Worm (Caenorhabditis elegans): ENCODE data around the gene F21H7.3.

Gene F21H7.3

DNA sequence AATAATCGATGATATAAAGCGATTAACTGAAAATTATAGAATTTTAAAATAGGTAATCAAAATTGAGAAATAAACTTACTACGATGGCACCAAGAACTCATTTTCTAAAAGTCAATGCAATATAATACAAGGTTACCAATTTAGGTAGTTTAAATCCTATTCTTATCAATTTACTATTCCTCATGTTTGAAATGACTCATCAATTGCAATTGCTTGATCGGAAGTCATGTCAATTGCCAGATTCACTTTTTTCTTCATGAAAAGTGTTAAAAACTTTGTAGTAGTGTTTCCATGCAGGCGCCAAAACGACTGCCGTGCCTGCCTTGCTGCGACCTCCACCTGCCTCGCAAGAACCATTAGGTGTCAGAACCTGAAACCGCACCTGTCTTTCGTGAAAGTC is 8.5 kb downstream of the F21H7.3 start, which contains the start of gene F11A5.13:
TSS of gene F11A5.13 (minus strand) at position 101 of the 400 bp plus-strand sequence.
- TF ChIP-seq ztf-29 (GFP tag; IDR thresholded peaks at IDR 0.05) (no peak), tab-1 (GFP tag; IDR thresholded peaks at IDR 0.05) (no peak), ztf-23 (GFP tag; IDR thresholded peaks at IDR 0.05) (no peak)

DNA sequence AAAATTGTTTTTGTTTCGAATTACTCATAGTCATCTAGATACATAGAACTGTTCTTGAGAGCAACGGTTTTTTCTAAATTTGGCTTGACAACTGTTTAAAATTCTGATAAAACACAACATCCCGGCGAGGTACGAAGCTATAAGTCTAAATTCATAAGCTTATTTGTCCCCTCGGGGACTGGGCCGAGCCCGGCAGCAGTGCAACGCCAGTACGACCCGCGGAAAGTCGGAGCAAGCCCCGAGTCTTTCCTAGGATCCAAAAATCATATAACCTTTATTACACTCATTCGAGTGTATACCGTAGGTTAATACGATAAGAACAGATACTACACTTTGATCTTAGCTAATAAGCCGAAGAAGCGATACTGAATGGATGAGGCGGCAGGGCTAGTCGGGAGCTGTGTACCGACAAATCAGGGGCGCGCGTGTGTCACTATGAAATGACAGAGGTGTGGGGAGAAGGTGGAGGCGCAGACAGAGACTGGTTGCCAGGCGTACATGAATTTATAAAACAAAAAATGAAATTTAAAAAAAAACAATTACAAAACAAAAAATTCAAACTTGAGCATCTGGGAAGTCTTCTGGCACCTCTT is 9.4 kb downstream of the F21H7.3 start:
- TF ChIP-seq tab-1 (GFP tag; IDR thresholded peaks at IDR 0.05) = no peak
- TF ChIP-seq flt-1 (GFP tag; IDR thresholded peaks at IDR 0.05) = no peak
- no peak for TF ChIP-seq ref-1 (GFP tag; conservative IDR thresholded peaks at IDR 0.05)
- TF ChIP-seq T22C8.4 (GFP tag; IDR thresholded peaks at IDR 0.05) = no peak
- TF ChIP-seq ztf-29 (GFP tag; IDR thresholded peaks at IDR 0.05) = no peak
- no peak for TF ChIP-seq ztf-23 (GFP tag; IDR thresholded peaks at IDR 0.05)
- no peak for TF ChIP-seq cog-1 (tag; optimal IDR thresholded peaks at IDR 0.05)
- no peak for TF ChIP-seq med-1 (GFP tag; optimal IDR thresholded peaks at IDR 0.05; ENCODE audit: insufficient read depth)
- TF ChIP-seq klf-2 (GFP tag; conservative IDR thresholded peaks at IDR 0.05) = no peak

DNA sequence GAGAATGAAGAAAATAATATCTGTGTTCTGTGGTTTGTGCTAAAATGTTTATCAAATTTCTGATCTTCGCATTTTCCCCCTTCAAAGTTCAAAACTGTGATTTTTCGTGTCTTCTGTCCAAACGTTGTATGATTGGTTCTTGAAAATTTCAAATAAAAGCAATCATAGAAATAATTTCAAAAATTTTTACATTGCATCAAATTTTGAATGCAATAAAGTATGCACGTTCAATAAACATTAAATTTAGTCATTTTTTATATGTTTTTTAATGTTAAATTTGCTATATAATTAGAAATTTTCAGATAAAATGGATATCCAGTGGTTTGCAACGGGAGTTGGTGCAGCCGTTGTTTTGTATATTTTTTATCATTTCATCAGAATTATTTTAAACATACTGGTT is 11.0 kb downstream of the F21H7.3 start, which contains the start of gene stdh-2:
TSS of gene stdh-2 (plus strand) at position 301 of the 400 bp plus-strand sequence.
- no peak for TF ChIP-seq tab-1 (GFP tag; IDR thresholded peaks at IDR 0.05)
- TF ChIP-seq klf-2 (GFP tag; conservative IDR thresholded peaks at IDR 0.05) = no peak
- TF ChIP-seq ztf-23 (GFP tag; IDR thresholded peaks at IDR 0.05) = no peak
- TF ChIP-seq ref-1 (GFP tag; conservative IDR thresholded peaks at IDR 0.05) = no peak
- TF ChIP-seq med-1 (GFP tag; optimal IDR thresholded peaks at IDR 0.05; ENCODE audit: insufficient read depth) = no peak
- no peak for TF ChIP-seq cog-1 (tag; optimal IDR thresholded peaks at IDR 0.05)
- TF ChIP-seq ztf-29 (GFP tag; IDR thresholded peaks at IDR 0.05) = no peak
- TF ChIP-seq flt-1 (GFP tag; IDR thresholded peaks at IDR 0.05) = no peak
- no peak for TF ChIP-seq T22C8.4 (GFP tag; IDR thresholded peaks at IDR 0.05)

DNA sequence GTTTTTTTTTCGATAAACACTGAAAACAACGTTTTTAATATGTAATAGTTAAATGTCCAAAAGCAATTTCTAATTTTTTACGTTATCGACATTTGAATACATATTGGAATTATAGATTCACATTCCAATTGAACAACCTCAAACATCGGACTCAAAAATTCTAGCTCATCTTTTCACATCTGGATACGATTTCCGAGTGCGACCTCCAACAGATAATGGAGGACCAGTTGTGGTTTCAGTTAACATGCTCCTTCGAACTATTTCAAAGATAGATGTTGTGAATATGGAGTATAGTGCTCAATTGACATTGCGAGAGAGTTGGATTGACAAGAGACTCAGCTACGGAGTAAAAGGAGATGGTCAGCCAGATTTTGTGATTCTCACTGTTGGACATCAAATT is 15.0 kb downstream of the F21H7.3 start:
- no peak for TF ChIP-seq tab-1 (GFP tag; IDR thresholded peaks at IDR 0.05)
- TF ChIP-seq med-1 (GFP tag; optimal IDR thresholded peaks at IDR 0.05; ENCODE audit: insufficient read depth) = no peak
- no peak for TF ChIP-seq T22C8.4 (GFP tag; IDR thresholded peaks at IDR 0.05)
- no peak for TF ChIP-seq ref-1 (GFP tag; conservative IDR thresholded peaks at IDR 0.05)
- no peak for TF ChIP-seq ztf-29 (GFP tag; IDR thresholded peaks at IDR 0.05)
- TF ChIP-seq ztf-23 (GFP tag; IDR thresholded peaks at IDR 0.05) = no peak
- TF ChIP-seq flt-1 (GFP tag; IDR thresholded peaks at IDR 0.05) = no peak
- TF ChIP-seq klf-2 (GFP tag; conservative IDR thresholded peaks at IDR 0.05) = no peak
- TF ChIP-seq cog-1 (tag; optimal IDR thresholded peaks at IDR 0.05) = no peak

DNA sequence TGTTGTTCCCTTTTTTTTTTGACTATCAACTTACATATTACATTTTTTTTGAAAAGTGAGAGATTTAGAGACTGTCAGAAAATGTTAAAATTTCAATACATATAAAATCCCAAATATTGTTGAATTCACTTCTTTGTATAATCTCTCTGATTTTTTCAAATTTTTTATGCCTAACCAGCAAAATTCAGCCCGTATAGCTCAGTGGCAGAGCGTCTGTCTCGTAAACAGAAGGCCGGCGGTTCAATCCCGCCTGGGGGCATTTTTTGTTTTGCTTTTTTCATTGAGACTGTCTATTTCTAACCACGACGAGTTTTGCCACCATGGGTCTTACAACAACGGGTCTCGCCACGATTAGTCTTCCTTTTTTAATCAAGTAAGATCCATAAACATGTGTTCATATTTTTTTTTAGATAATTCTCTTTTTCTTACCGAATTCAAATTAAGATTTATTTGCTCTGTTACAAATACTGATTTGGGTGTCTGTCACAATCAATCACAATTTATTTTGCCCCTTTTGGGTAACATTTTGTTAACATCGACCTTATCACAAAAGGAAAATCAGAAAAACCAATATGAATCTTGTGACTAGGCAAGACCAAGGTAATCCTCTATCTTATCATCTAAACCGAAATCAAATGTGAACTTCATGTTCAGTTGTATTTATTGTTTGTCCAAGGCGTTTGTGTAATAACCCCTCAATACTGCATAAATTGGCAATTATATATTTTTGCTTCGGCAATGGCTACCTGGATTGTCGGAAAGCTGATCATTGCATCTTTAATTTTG is 15.9 kb downstream of the F21H7.3 start, which contains the start of gene glc-1:
TSS of gene glc-1 (plus strand) at position 663 of the 786 bp plus-strand sequence.
- TF ChIP-seq flt-1 (GFP tag; IDR thresholded peaks at IDR 0.05) = no peak
- TF ChIP-seq tab-1 (GFP tag; IDR thresholded peaks at IDR 0.05) = no peak
- TF ChIP-seq ztf-29 (GFP tag; IDR thresholded peaks at IDR 0.05) = no peak
- TF ChIP-seq T22C8.4 (GFP tag; IDR thresholded peaks at IDR 0.05) = no peak
- TF ChIP-seq ztf-23 (GFP tag; IDR thresholded peaks at IDR 0.05) = no peak
- no peak for TF ChIP-seq cog-1 (tag; optimal IDR thresholded peaks at IDR 0.05)
- no peak for TF ChIP-seq ref-1 (GFP tag; conservative IDR thresholded peaks at IDR 0.05)
- no peak for TF ChIP-seq med-1 (GFP tag; optimal IDR thresholded peaks at IDR 0.05; ENCODE audit: insufficient read depth)
- no peak for TF ChIP-seq klf-2 (GFP tag; conservative IDR thresholded peaks at IDR 0.05)

DNA sequence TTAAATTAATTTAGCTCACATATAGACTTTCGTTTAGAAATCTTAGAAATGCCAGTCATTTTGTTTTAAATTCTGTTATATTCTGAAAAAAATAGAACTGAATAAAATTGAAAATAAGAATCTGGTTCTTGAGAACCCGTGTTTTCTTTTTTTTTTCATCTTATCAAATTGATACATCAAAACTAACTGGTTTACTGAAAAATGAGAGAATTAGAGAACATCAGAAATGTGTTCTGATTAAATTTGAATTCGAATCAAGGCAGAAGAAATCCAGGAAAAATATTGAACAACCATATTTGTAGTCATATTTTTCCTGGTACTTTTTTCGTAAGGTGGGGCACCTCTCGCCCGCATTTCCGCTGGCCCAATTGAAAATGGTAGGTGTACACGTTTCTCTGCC is 16.5 kb downstream of the F21H7.3 start, which contains the start of gene F11A5.15:
TSS of gene F11A5.15 (minus strand) at position 101 of the 400 bp plus-strand sequence.
- TF ChIP-seq T22C8.4 (GFP tag; IDR thresholded peaks at IDR 0.05) (no peak), cog-1 (tag; optimal IDR thresholded peaks at IDR 0.05) (no peak), ztf-23 (GFP tag; IDR thresholded peaks at IDR 0.05) (no peak), tab-1 (GFP tag; IDR thresholded peaks at IDR 0.05) (no peak), ztf-29 (GFP tag; IDR thresholded peaks at IDR 0.05) (no peak), ref-1 (GFP tag; conservative IDR thresholded peaks at IDR 0.05) (no peak), med-1 (GFP tag; optimal IDR thresholded peaks at IDR 0.05; ENCODE audit: insufficient read depth) (no peak), flt-1 (GFP tag; IDR thresholded peaks at IDR 0.05) (no peak), klf-2 (GFP tag; conservative IDR thresholded peaks at IDR 0.05) (no peak)

DNA sequence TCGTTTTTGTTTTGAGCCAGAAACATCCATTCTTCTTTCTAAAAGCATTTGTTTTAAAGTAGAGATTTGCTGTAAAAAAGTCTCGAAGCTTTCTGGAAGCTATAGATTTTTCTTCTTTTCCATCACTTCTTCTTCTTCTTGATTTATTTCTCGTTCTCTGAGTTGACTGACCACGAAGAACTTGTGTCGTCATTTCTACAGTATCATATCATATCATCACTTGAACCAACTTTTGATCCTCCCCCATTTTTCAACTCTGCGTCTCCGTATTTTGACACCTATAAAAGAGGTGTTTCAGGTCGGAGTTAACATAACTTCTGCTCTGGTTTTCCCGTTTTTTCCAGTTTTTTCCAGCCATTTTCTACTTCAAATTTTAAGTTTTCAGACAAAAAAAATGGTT is 20.5 kb downstream of the F21H7.3 start, which contains the start of gene F11A5.9:
TSS of gene F11A5.9 (plus strand) at position 386 of the 400 bp plus-strand sequence.
- no peak for TF ChIP-seq ztf-23 (GFP tag; IDR thresholded peaks at IDR 0.05)
- no peak for TF ChIP-seq klf-2 (GFP tag; conservative IDR thresholded peaks at IDR 0.05)
- no peak for TF ChIP-seq tab-1 (GFP tag; IDR thresholded peaks at IDR 0.05)
- TF ChIP-seq T22C8.4 (GFP tag; IDR thresholded peaks at IDR 0.05) = no peak
- TF ChIP-seq med-1 (GFP tag; optimal IDR thresholded peaks at IDR 0.05; ENCODE audit: insufficient read depth) = no peak
- TF ChIP-seq flt-1 (GFP tag; IDR thresholded peaks at IDR 0.05) = no peak
- TF ChIP-seq ztf-29 (GFP tag; IDR thresholded peaks at IDR 0.05) = no peak
- no peak for TF ChIP-seq ref-1 (GFP tag; conservative IDR thresholded peaks at IDR 0.05)

DNA sequence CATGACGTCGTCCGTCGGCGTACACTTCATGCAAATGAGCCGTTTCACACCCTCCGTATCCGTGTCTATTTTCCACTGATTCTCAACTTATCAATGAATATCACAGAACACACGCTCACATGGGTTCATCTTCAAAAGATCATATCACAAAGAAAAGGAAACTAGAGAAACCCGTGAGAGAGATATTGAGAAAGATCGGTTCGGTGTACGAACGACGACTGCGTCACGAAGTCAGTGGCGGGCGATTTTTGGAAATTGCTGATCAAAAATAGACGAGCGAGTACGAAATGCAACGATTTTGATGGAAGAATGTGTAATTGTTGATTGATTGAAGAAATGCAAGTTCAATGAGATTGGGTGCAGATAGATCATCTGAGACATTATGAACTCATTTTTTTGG is 21.7 kb downstream of the F21H7.3 start:
- TF ChIP-seq T22C8.4 (GFP tag; IDR thresholded peaks at IDR 0.05) = no peak
- TF ChIP-seq ztf-29 (GFP tag; IDR thresholded peaks at IDR 0.05) = no peak
- TF ChIP-seq tab-1 (GFP tag; IDR thresholded peaks at IDR 0.05) = no peak
- TF ChIP-seq ref-1 (GFP tag; conservative IDR thresholded peaks at IDR 0.05) = no peak
- TF ChIP-seq cog-1 (tag; optimal IDR thresholded peaks at IDR 0.05) = no peak
- TF ChIP-seq med-1 (GFP tag; optimal IDR thresholded peaks at IDR 0.05; ENCODE audit: insufficient read depth) = no peak
- no peak for TF ChIP-seq flt-1 (GFP tag; IDR thresholded peaks at IDR 0.05)
- TF ChIP-seq klf-2 (GFP tag; conservative IDR thresholded peaks at IDR 0.05) = no peak
- TF ChIP-seq ztf-23 (GFP tag; IDR thresholded peaks at IDR 0.05) = no peak

DNA sequence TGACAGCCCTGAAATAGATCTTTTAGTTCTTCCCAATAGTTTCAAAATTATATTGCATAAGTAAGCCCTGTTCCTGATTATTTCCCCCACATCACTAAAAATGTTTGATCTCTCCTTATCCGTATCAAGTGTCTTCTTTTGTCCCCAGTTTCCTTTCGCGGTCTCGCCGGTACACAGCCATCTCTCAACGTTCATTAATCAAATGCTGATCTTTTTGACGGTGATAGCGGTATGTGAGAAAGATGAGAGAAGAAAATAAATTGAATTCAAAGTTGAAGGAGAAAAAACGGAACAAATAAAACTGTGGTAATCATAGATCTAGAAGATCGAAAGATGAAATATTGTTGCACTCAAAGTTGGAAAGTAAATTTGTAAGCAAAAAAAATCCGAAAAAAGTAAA is 23.3 kb downstream of the F21H7.3 start:
- TF ChIP-seq T22C8.4 (GFP tag; IDR thresholded peaks at IDR 0.05) (no peak), klf-2 (GFP tag; conservative IDR thresholded peaks at IDR 0.05) (no peak), ref-1 (GFP tag; conservative IDR thresholded peaks at IDR 0.05) (no peak), flt-1 (GFP tag; IDR thresholded peaks at IDR 0.05) (no peak), ztf-23 (GFP tag; IDR thresholded peaks at IDR 0.05) (no peak), cog-1 (tag; optimal IDR thresholded peaks at IDR 0.05) (no peak), ztf-29 (GFP tag; IDR thresholded peaks at IDR 0.05) (no peak), med-1 (GFP tag; optimal IDR thresholded peaks at IDR 0.05; ENCODE audit: insufficient read depth) (no peak), tab-1 (GFP tag; IDR thresholded peaks at IDR 0.05) (no peak)
